Worm (Caenorhabditis elegans) whole organism, midembryonic: ENCODE data around the gene plc-4.

ENCODE experiments used
- cog-1 ChIP-seq: sonication (generic microtip); optimal IDR thresholded peaks from 2 replicates; lab custom pipeline; 2016; ENCODE audit warnings: missing genetic modification characterization, missing compliant biosample characterization
- flt-1 ChIP-seq: fragments of 200-800 bp; sonication (Bioruptor generic); IDR thresholded peaks from 2 replicates; pipeline ENCODE4 v1.3.6; 2022; ENCODE audit warnings: missing genetic modification characterization, missing compliant biosample characterization
- klf-2 ChIP-seq: fragments of 200-800 bp; sonication (Bioruptor generic); conservative IDR thresholded peaks from 2 replicates; pipeline ENCODE4 v1.3.6; 2022; ENCODE audit warnings: missing genetic modification reagents, missing genetic modification characterization, missing compliant biosample characterization
- ref-1 ChIP-seq: fragments of 200-800 bp; sonication (Bioruptor generic); conservative IDR thresholded peaks from 2 replicates; pipeline ENCODE4 v1.3.6; 2022; ENCODE audit warnings: missing genetic modification reagents, missing genetic modification characterization, missing compliant biosample characterization
- ztf-23 ChIP-seq: fragments of 200-800 bp; sonication (Bioruptor generic); IDR thresholded peaks from 2 replicates; pipeline ENCODE4 v1.3.6; 2022; ENCODE audit warnings: missing genetic modification reagents, missing genetic modification characterization, missing compliant biosample characterization

- no peak for TF ChIP-seq klf-2 (GFP tag; lab: Robert Waterston, UW)
- no peak for TF ChIP-seq ref-1 (GFP tag; lab: Robert Waterston, UW)
- TF ChIP-seq flt-1 (GFP tag; lab: Robert Waterston, UW), result no peak
- no peak for TF ChIP-seq ztf-23 (GFP tag; lab: Robert Waterston, UW)
- no peak for TF ChIP-seq cog-1
Observed at ce11 chrIV:7465857-7466256, 46.6 kb downstream of the plc-4 start, which contains the start of gene F13B6.3.
